Worm (Caenorhabditis elegans): Measurements from ENCODE around the gene Y73F4A.3.

DNA sequence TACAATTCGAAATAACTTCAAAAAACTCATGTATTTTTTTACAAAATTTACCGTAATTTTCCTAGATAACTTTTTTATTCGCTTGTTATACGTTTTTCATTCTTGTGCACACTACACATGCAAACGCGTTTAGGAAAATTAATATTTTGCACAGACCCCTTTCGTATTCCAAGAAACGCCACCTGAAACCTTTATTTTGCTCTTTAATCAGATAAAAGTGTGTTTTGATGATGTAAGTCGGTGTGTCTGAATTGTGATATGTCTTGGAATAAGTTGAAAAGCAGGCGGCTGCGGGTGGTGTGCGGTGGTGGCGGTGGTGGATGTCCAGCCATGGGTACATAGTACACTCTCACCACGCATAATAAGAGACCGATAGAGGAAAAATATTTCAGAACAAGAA is 13.1 kb upstream of the Y73F4A.3 start:
- no peak for TF ChIP-seq T22C8.4 (GFP tag; IDR thresholded peaks at IDR 0.05)
- TF ChIP-seq flt-1 (GFP tag; IDR thresholded peaks at IDR 0.05), result no peak
- no peak for TF ChIP-seq ztf-29 (GFP tag; IDR thresholded peaks at IDR 0.05)
- TF ChIP-seq tab-1 (GFP tag; IDR thresholded peaks at IDR 0.05), result no peak
- TF ChIP-seq ztf-23 (GFP tag; IDR thresholded peaks at IDR 0.05), result no peak
- TF ChIP-seq cog-1 (tag; optimal IDR thresholded peaks at IDR 0.05), result no peak

Measured in whole organism, midembryonic.